Worm (Caenorhabditis elegans): ENCODE data around the gene ZK1307.9.
A peak's percentile ranks its signal among the peaks of the same experiment; 100 is the strongest.

Gene ZK1307.9

ce11 chrII:9667382-9667781 lies 18.1 kb downstream of the ZK1307.9 start, which contains the start of gene ZK1320.11:
Gene ZK1320.11, plus strand, starts transcription at chrII:9667624.
- TF ChIP-seq mdl-1 (tag; optimal IDR thresholded peaks at IDR 0.05) (no peak), ceh-82 (tag; optimal IDR thresholded peaks at IDR 0.05) (peak in 1 of 3 experiments; percentile 9), ztf-11 (tag; optimal IDR thresholded peaks at IDR 0.05) (no peak), lsy-2 (tag; optimal IDR thresholded peaks at IDR 0.05) (peak in 1 of 2 experiments; percentile 58), efl-1 (optimal IDR thresholded peaks at IDR 0.05) (peak; percentile 21 to 27), efl-1 (GFP tag; optimal IDR thresholded peaks at IDR 0.05 in 1 of 2) (no peak), lin-14 (GFP tag; optimal IDR thresholded peaks at IDR 0.05) (peak; percentile 5), nhr-71 (tag; optimal IDR thresholded peaks at IDR 0.05) (peak; percentile 25), hlh-4 (tag; optimal IDR thresholded peaks at IDR 0.05) (peak; percentile 22), fos-1 (tag; optimal IDR thresholded peaks at IDR 0.05) (no peak), C16A3.4 (tag; optimal IDR thresholded peaks at IDR 0.05) (no peak)

DNA sequence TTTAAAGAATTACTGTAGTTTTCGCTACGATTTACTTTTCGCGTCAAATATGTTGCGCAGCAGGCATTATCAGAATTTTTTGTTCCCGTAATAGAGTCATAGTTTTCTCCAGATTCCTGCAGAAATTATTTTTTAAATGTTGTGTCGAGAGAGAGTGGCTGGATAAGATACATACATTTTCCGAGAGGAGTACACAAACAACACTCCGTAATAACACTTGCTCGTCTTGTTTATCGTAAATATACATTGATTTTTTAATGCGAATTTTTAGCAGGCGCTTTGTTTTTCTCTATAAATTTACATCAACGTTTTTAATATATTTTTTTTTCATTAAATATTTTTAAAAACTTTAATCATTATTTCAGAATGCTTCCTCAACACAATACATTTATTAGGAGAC lies 19.7 kb downstream of the ZK1307.9 start, which contains the start of gene taf-8:
TSS of gene taf-8 (plus strand) at position 360 of the 400 bp plus-strand sequence.
- TF ChIP-seq nhr-237 (tag; optimal IDR thresholded peaks at IDR 0.05) (no peak), egl-13 (tag; optimal IDR thresholded peaks at IDR 0.05) (peak; percentile 8), elt-3 (tag; optimal IDR thresholded peaks at IDR 0.05) (peak in 1 of 6 experiments; percentile 6), mep-1 (tag; optimal IDR thresholded peaks at IDR 0.05) (no peak), nhr-76 (tag; optimal IDR thresholded peaks at IDR 0.05) (no peak), unc-30 (tag; optimal IDR thresholded peaks at IDR 0.05) (no peak), hpl-2 (GFP tag; optimal IDR thresholded peaks at IDR 0.05) (no peak), ama-1 (optimal IDR thresholded peaks at IDR 0.05) (no peak), hlh-17 (GFP tag; optimal IDR thresholded peaks at IDR 0.05; ENCODE audit: borderline replicate concordance) (no peak), egl-27 (tag; optimal IDR thresholded peaks at IDR 0.05) (no peak), nhr-71 (tag; optimal IDR thresholded peaks at IDR 0.05) (peak; percentile 76), unc-86 (tag; optimal IDR thresholded peaks at IDR 0.05) (peak; percentile 20), nhr-90 (tag; optimal IDR thresholded peaks at IDR 0.05; ENCODE audit: poor library complexity) (peak; percentile 50), ceh-90 (tag; optimal IDR thresholded peaks at IDR 0.05) (peak; percentile 16), ceh-8 (GFP tag; optimal IDR thresholded peaks at IDR 0.05) (no peak), unc-130 (tag; optimal IDR thresholded peaks at IDR 0.05) (peak; percentile 23), hlh-4 (tag; optimal IDR thresholded peaks at IDR 0.05) (no peak), pag-3 (tag; optimal IDR thresholded peaks at IDR 0.05; ENCODE audit: borderline replicate concordance, insufficient read depth) (no peak), ztf-4 (tag; optimal IDR thresholded peaks at IDR 0.05) (no peak), ets-5 (GFP tag; IDR thresholded peaks at IDR 0.05) (no peak), fkh-4 (tag; optimal IDR thresholded peaks at IDR 0.05; ENCODE audit: borderline replicate concordance) (no peak), nhr-47 (tag; optimal IDR thresholded peaks at IDR 0.05) (peak; percentile 79), C04F5.9 (tag; optimal IDR thresholded peaks at IDR 0.05) (no peak), unc-62 (GFP tag; optimal IDR thresholded peaks at IDR 0.05) (no peak), nhr-77 (tag; optimal IDR thresholded peaks at IDR 0.05) (peak; percentile 22), zag-1 (tag; optimal IDR thresholded peaks at IDR 0.05) (no peak), sox-4 (tag; optimal IDR thresholded peaks at IDR 0.05) (no peak), ceh-82 (tag; optimal IDR thresholded peaks at IDR 0.05) (peak; percentile 9 to 69 (median 62)), fkh-8 (tag; optimal IDR thresholded peaks at IDR 0.05) (peak; percentile 54), alr-1 (tag; optimal IDR thresholded peaks at IDR 0.05; ENCODE audit: borderline replicate concordance) (no peak), nhr-20 (tag; optimal IDR thresholded peaks at IDR 0.05) (peak; percentile 79), nhr-19 (GFP tag; conservative IDR thresholded peaks at IDR 0.05) (peak; percentile 74), nhr-28 (tag; optimal IDR thresholded peaks at IDR 0.05) (no peak), pqm-1 (tag; optimal IDR thresholded peaks at IDR 0.05) (no peak), snpc-4 (tag; optimal IDR thresholded peaks at IDR 0.05) (peak; percentile 33), sup-37 (GFP tag; optimal IDR thresholded peaks at IDR 0.05) (no peak), dsc-1 (tag; optimal IDR thresholded peaks at IDR 0.05) (peak; percentile 52), fos-1 (tag; optimal IDR thresholded peaks at IDR 0.05) (peak; percentile 37), xbp-1 (tag; optimal IDR thresholded peaks at IDR 0.05) (peak; percentile 66), efl-1 (optimal IDR thresholded peaks at IDR 0.05) (peak; percentile 60 to 76), efl-1 (GFP tag; optimal IDR thresholded peaks at IDR 0.05 in 1 of 2) (peak; percentile 65 to 97), snu-23 (GFP tag; optimal IDR thresholded peaks at IDR 0.05) (peak; percentile 78), C16A3.4 (tag; optimal IDR thresholded peaks at IDR 0.05) (peak; percentile 69), grh-1 (GFP tag; IDR thresholded peaks at IDR 0.05) (no peak), vab-15 (tag; optimal IDR thresholded peaks at IDR 0.05) (no peak), aly-2 (tag; optimal IDR thresholded peaks at IDR 0.05) (peak; percentile 31)

All from whole organism, L1 larva.